Worm (Caenorhabditis elegans): ENCODE data around the gene ceh-76.

DNA sequence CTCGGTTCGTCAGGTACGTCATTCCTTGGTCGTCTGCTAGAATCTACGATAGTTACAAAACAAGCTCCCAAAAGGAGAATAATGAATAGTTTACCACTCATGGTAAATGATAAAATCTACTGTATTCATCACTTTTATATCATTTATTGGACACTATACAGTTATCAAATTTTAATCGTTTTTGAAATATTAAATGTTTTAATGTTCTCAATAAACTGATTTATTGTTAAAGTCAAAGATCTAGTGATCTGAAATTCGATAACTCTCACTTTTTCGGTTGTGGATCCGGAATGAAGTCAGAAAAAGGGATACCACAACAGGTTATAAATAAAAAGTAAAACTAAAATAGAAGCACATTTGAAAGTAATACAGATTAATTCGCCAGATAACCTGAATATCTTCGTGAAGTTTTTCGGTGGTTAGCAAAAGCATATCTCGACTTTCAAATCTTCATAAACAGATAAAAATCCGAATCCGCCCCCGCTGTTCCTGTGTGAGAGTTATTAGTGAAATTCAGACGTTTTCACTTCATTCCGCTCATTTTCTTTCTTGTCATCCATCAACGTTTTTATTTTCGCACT is 35.6 kb downstream of the ceh-76 start, which contains the start of the genes clec-217 and F26D11.2:
- no peak for TF ChIP-seq pha-4 (tag; optimal IDR thresholded peaks at IDR 0.05)
- no peak for TF ChIP-seq dmd-4 (tag; optimal IDR thresholded peaks at IDR 0.05; ENCODE audit: borderline replicate concordance)
- no peak for TF ChIP-seq nhr-11 (tag; optimal IDR thresholded peaks at IDR 0.05)
- no peak for TF ChIP-seq ceh-2 (tag; optimal IDR thresholded peaks at IDR 0.05)
- TF ChIP-seq ceh-9 (tag; optimal IDR thresholded peaks at IDR 0.05) = no peak
- TF ChIP-seq elt-2 (tag; optimal IDR thresholded peaks at IDR 0.05) = no peak
- TF ChIP-seq tbx-2 (tag; optimal IDR thresholded peaks at IDR 0.05) = no peak
- no peak for TF ChIP-seq unc-55 (GFP tag; optimal IDR thresholded peaks at IDR 0.05)
- no peak for TF ChIP-seq ama-1 (optimal IDR thresholded peaks at IDR 0.05)
- no peak for TF ChIP-seq lin-11 (tag; optimal IDR thresholded peaks at IDR 0.05)
- no peak for TF ChIP-seq pqm-1 (tag; optimal IDR thresholded peaks at IDR 0.05)
- no peak for TF ChIP-seq unc-42 (tag; optimal IDR thresholded peaks at IDR 0.05)
- TF ChIP-seq hlh-30 (tag; optimal IDR thresholded peaks at IDR 0.05; ENCODE audit: insufficient read depth) = no peak

All from whole organism, late embryonic.